Worm (Caenorhabditis elegans): Measurements from ENCODE around the gene F07G6.10.
"Not testable (repeated sequence)": the region's sequence is repeated elsewhere in the genome, so short reads cannot be mapped to it uniquely, and the experiment has no call there.

- not testable (repeated sequence) for TF ChIP-seq nhr-12, lin-39, ZK546.5, pha-4, ceh-28, fkh-2, pqm-1, ceh-82, ztf-11, daf-12, jun-1 (tag; optimal IDR thresholded peaks at IDR 0.05)
These were observed 10.8 kb downstream of the F07G6.10 start, which contains the start of gene Y75D11A.6 for ce11 chrX:1748476-1748875.

Data from whole organism, L3 larva.